Fruit fly (Drosophila melanogaster) whole organism, embryonic: Measurements from ENCODE around the gene mora.

Experiments used
- BEAF-32 ChIP-seq: fragments of 200-800 bp; sonication (Bioruptor generic); optimal IDR thresholded peaks from 3 replicates; lab custom pipeline; 2017; ENCODE audit warnings: missing biosample characterization, missing genetic modification characterization, mild to moderate bottlenecking, moderate library complexity, missing genetic modification reagents
- CG10147 ChIP-seq: fragments of 200-800 bp; sonication (Bioruptor generic); optimal IDR thresholded peaks from 2 replicates; lab custom pipeline; 2019; ENCODE audit warnings: missing biosample characterization, mild to moderate bottlenecking, missing genetic modification characterization, moderate library complexity
- CG10431 ChIP-seq: fragments of 200-800 bp; sonication (Bioruptor generic); optimal IDR thresholded peaks from 3 replicates; lab custom pipeline; 2018; ENCODE audit warnings: missing biosample characterization, mild to moderate bottlenecking, missing genetic modification characterization
- CG11456 ChIP-seq: fragments of 200-800 bp; sonication (Bioruptor generic); IDR thresholded peaks from 3 replicates; pipeline ENCODE4 v1.3.6; 2022; ENCODE audit warnings: missing biosample characterization, missing genetic modification characterization
- CG11695 ChIP-seq: fragments of 200-800 bp; sonication (Bioruptor generic); IDR thresholded peaks from 3 replicates; pipeline ENCODE4 v1.3.6; 2022; ENCODE audit warnings: missing biosample characterization, missing genetic modification characterization
- CG13287 ChIP-seq: fragments of 200-800 bp; sonication (Bioruptor generic); IDR thresholded peaks from 2 replicates; pipeline ENCODE4 v1.3.6; 2022; ENCODE audit warnings: missing biosample characterization, missing genetic modification characterization; ENCODE audit not compliant: partially characterized antibody
- CG13775 ChIP-seq: fragments of 200-800 bp; sonication (Bioruptor generic); optimal IDR thresholded peaks from 3 replicates; lab custom pipeline; 2017; ENCODE audit warnings: missing biosample characterization, mild to moderate bottlenecking, missing genetic modification characterization
- CG14965 ChIP-seq: fragments of 200-800 bp; sonication (Bioruptor generic); optimal IDR thresholded peaks from 2 replicates; lab custom pipeline; 2016; ENCODE audit warnings: missing biosample characterization, missing genetic modification characterization, borderline replicate concordance
- CG1602 ChIP-seq: fragments of 200-800 bp; sonication (Bioruptor generic); optimal IDR thresholded peaks from 3 replicates; lab custom pipeline; 2016; ENCODE audit warnings: missing biosample characterization, missing genetic modification characterization
- CG17612 ChIP-seq: fragments of 200-800 bp; sonication (Bioruptor generic); IDR thresholded peaks from 2 replicates; pipeline ENCODE4 v1.3.6; 2022; ENCODE audit warnings: missing biosample characterization, missing genetic modification characterization
- CG30020 ChIP-seq: fragments of 200-800 bp; optimal IDR thresholded peaks from 2 replicates; lab custom pipeline; 2019; ENCODE audit warnings: missing biosample characterization, mild to moderate bottlenecking, missing genetic modification characterization, moderate library complexity
- CG31224 ChIP-seq: fragments of 200-800 bp; sonication (Bioruptor generic); IDR thresholded peaks from 2 replicates; pipeline ENCODE4 v1.3.6; 2022; ENCODE audit warnings: missing biosample characterization, missing genetic modification characterization
- CG33213 ChIP-seq: fragments of 200-800 bp; sonication (Bioruptor generic); optimal IDR thresholded peaks from 3 replicates; lab custom pipeline; 2016; ENCODE audit warnings: missing biosample characterization, missing genetic modification characterization
- CG33557 ChIP-seq: fragments of 200-800 bp; sonication (Bioruptor generic); optimal IDR thresholded peaks from 2 replicates; lab custom pipeline; 2019; ENCODE audit warnings: missing biosample characterization, mild to moderate bottlenecking, missing genetic modification characterization, moderate library complexity
- CG34376 ChIP-seq: fragments of 200-800 bp; sonication (Bioruptor generic); optimal IDR thresholded peaks from 2 replicates; lab custom pipeline; 2018; ENCODE audit warnings: missing biosample characterization, mild to moderate bottlenecking, missing genetic modification characterization
- CG4730 ChIP-seq: fragments of 200-800 bp; sonication (Bioruptor generic); IDR thresholded peaks from 2 replicates; pipeline ENCODE4 v1.3.6; 2022; ENCODE audit warnings: missing biosample characterization, missing genetic modification characterization
- CG4854 ChIP-seq: fragments of 200-800 bp; sonication (Bioruptor generic); optimal IDR thresholded peaks from 2 replicates; lab custom pipeline; 2016; ENCODE audit warnings: missing biosample characterization, missing genetic modification characterization, inconsistent platforms
- CG5180 ChIP-seq: fragments of 200-800 bp; sonication (Bioruptor generic); optimal IDR thresholded peaks from 3 replicates; lab custom pipeline; 2017; ENCODE audit warnings: missing biosample characterization, missing genetic modification characterization, mild to moderate bottlenecking, moderate library complexity, missing genetic modification reagents
- CG6683 ChIP-seq: fragments of 200-800 bp; sonication (Bioruptor generic); optimal IDR thresholded peaks from 2 replicates; lab custom pipeline; 2017; ENCODE audit warnings: missing biosample characterization, mild to moderate bottlenecking, missing genetic modification characterization, missing genetic modification reagents
- CG7556 ChIP-seq: fragments of 200-800 bp; sonication (Bioruptor generic); optimal IDR thresholded peaks from 2 replicates; lab custom pipeline; 2017; ENCODE audit warnings: missing biosample characterization, mild to moderate bottlenecking, missing genetic modification characterization
- CG9609 ChIP-seq: fragments of 200-800 bp; sonication (Bioruptor generic); optimal IDR thresholded peaks from 3 replicates; lab custom pipeline; 2016; ENCODE audit warnings: missing biosample characterization, missing genetic modification characterization
- Dip3 ChIP-seq: fragments of 200-800 bp; sonication (Bioruptor generic); optimal IDR thresholded peaks from 3 replicates; lab custom pipeline; 2016; ENCODE audit warnings: missing biosample characterization, missing genetic modification characterization
- E2f1 ChIP-seq: fragments of 200-800 bp; sonication (Bioruptor generic); IDR thresholded peaks from 2 replicates; pipeline ENCODE4 v1.3.6; 2022; ENCODE audit warnings: missing biosample characterization, missing genetic modification characterization
- H2.0 ChIP-seq: fragments of 200-800 bp; sonication (Bioruptor generic); IDR thresholded peaks from 2 replicates; pipeline ENCODE4 v1.3.6; 2022; ENCODE audit warnings: missing biosample characterization, missing genetic modification characterization
- Hand ChIP-seq: fragments of 200-800 bp; sonication (Bioruptor generic); optimal IDR thresholded peaks from 2 replicates; lab custom pipeline; 2017; ENCODE audit warnings: mild to moderate bottlenecking, missing biosample characterization, missing genetic modification reagents, missing genetic modification characterization
- Lpt ChIP-seq: fragments of >200 bp; optimal IDR thresholded peaks from 2 replicates; lab custom pipeline; 2018; ENCODE audit warnings: missing biosample characterization, missing genetic modification characterization
- NC2β ChIP-seq: fragments of 200-800 bp; sonication (Bioruptor generic); optimal IDR thresholded peaks from 2 replicates; lab custom pipeline; 2016; ENCODE audit warnings: missing biosample characterization, missing genetic modification characterization
- Nf-YA ChIP-seq: fragments of 200-800 bp; sonication (Bioruptor generic); IDR thresholded peaks from 2 replicates; pipeline ENCODE4 v1.3.6; 2022; ENCODE audit warnings: missing biosample characterization, missing genetic modification characterization
- Side ChIP-seq: fragments of 200-800 bp; sonication (Bioruptor generic); optimal IDR thresholded peaks from 2 replicates; lab custom pipeline; 2016; ENCODE audit warnings: missing biosample characterization, missing genetic modification characterization
- amos ChIP-seq: fragments of 200-800 bp; sonication (Bioruptor generic); IDR thresholded peaks from 2 replicates; pipeline ENCODE4 v1.3.6; 2022; ENCODE audit warnings: missing biosample characterization, missing genetic modification characterization; ENCODE audit not compliant: partially characterized antibody
- danr ChIP-seq: fragments of 200-800 bp; sonication (Bioruptor generic); IDR thresholded peaks from 2 replicates; pipeline ENCODE4 v1.3.6; 2022; ENCODE audit warnings: missing biosample characterization, missing genetic modification characterization
- dimm ChIP-seq: fragments of 200-800 bp; sonication (Bioruptor generic); IDR thresholded peaks from 2 replicates; pipeline ENCODE4 v1.3.6; 2022; ENCODE audit warnings: missing biosample characterization, missing genetic modification characterization
- eve ChIP-seq, 2 experiments: fragments of >200 bp; optimal IDR thresholded peaks; 2 replicates each; lab custom pipeline; 2017; ENCODE audit warnings: missing biosample characterization in 2 of 2, missing genetic modification characterization in 2 of 2
- gce ChIP-seq: fragments of 200-800 bp; sonication (Bioruptor generic); IDR thresholded peaks from 3 replicates; pipeline ENCODE4 v1.3.6; 2022; ENCODE audit warnings: missing biosample characterization, missing genetic modification characterization
- gcm2 ChIP-seq: fragments of 200-800 bp; sonication (Bioruptor generic); optimal IDR thresholded peaks from 2 replicates; lab custom pipeline; 2016; ENCODE audit warnings: missing biosample characterization, missing genetic modification characterization
- gfzf ChIP-seq: fragments of 200-800 bp; sonication (Bioruptor generic); optimal IDR thresholded peaks from 2 replicates; lab custom pipeline; 2016; ENCODE audit warnings: missing biosample characterization, mild to moderate bottlenecking, missing genetic modification characterization, moderate library complexity
- lola ChIP-seq, 3 experiments: fragments of >200 bp in 2 of 3; fragments of 200-800 bp in 1 of 3; sonication (Bioruptor generic) in 1 of 3; optimal IDR thresholded peaks; 2 replicates each; lab custom pipeline; 2017 to 2019; ENCODE audit warnings: missing biosample characterization in 3 of 3, missing genetic modification characterization in 3 of 3, mild to moderate bottlenecking in 1 of 3, moderate library complexity in 1 of 3
- nerfin-1 ChIP-seq: fragments of 200-800 bp; sonication (Bioruptor generic); optimal IDR thresholded peaks from 3 replicates; lab custom pipeline; 2019; ENCODE audit warnings: missing biosample characterization, mild to moderate bottlenecking, missing genetic modification characterization, moderate library complexity
- nmo ChIP-seq: fragments of 200-800 bp; sonication (Bioruptor generic); optimal IDR thresholded peaks from 2 replicates; lab custom pipeline; 2018; ENCODE audit warnings: missing biosample characterization, mild to moderate bottlenecking, missing genetic modification characterization, moderate library complexity
- odd ChIP-seq: fragments of 200-800 bp; sonication (Bioruptor generic); optimal IDR thresholded peaks from 2 replicates; lab custom pipeline; 2017; ENCODE audit warnings: missing biosample characterization, mild to moderate bottlenecking, missing genetic modification characterization
- pros ChIP-seq: fragments of 200-800 bp; sonication (Bioruptor generic); optimal IDR thresholded peaks from 3 replicates; lab custom pipeline; 2019; ENCODE audit warnings: missing biosample characterization, mild to moderate bottlenecking, missing genetic modification characterization, moderate library complexity
- sc ChIP-seq, 3 experiments: fragments of >200 bp in 2 of 3; fragments of 200-800 bp in 1 of 3; sonication (Bioruptor generic) in 1 of 3; optimal IDR thresholded peaks; 2 replicates in 2 of 3; 3 replicates in 1 of 3; lab custom pipeline; 2017; ENCODE audit warnings: mild to moderate bottlenecking in 1 of 3, missing biosample characterization in 1 of 3, missing genetic modification characterization in 1 of 3, missing genetic modification reagents in 1 of 3
- unc-4 ChIP-seq: fragments of 200-800 bp; sonication (Bioruptor generic); IDR thresholded peaks from 2 replicates; pipeline ENCODE4 v1.3.6; 2022; ENCODE audit warnings: missing biosample characterization, missing genetic modification characterization; ENCODE audit not compliant: partially characterized antibody
- wek ChIP-seq: fragments of 200-800 bp; sonication (Bioruptor generic); optimal IDR thresholded peaks from 3 replicates; lab custom pipeline; 2018; ENCODE audit warnings: missing biosample characterization, mild to moderate bottlenecking, missing genetic modification characterization, moderate library complexity
- zen ChIP-seq: fragments of 200-800 bp; sonication (Bioruptor generic); optimal IDR thresholded peaks from 3 replicates; lab custom pipeline; 2018; ENCODE audit warnings: missing biosample characterization, mild to moderate bottlenecking, missing genetic modification characterization, moderate library complexity
- zfh1 ChIP-seq: fragments of 200-800 bp; sonication (Bioruptor generic); IDR thresholded peaks from 3 replicates; pipeline ENCODE4 v1.3.6; 2022; ENCODE audit warnings: missing biosample characterization, missing genetic modification characterization

Gene mora

DNA sequence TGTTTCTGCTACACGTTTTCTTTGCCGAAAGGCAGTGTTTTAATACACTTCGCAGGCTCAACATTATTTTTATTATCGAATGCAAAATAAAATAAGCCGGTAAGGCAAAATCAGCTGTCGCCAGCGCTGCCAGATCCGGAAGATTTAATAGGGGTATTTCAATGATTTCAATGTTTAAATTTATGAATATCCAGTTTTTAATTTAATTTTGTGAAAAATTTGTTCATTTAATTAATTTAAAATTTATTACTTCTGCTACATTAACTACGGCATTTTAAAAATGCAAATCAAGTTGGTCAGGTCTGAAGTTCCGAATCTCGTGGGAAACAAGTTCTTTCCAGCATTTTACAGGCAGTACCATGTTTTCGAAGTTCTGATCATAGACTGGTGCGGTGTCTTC, 37.3 kb upstream of the mora start, which contains the start of gene Slimp (continued):
- TF ChIP-seq zfh1 (GFP tag; lab: Robert Waterston, UW) (no peak), CG9609 (GFP tag; lab: Kevin White, UChicago) (no peak), CG4854 (no peak), nmo (GFP tag; lab: Kevin White, UChicago) (peak; percentile 25), CG1602 (no peak), sc (optimal IDR thresholded peaks at IDR 0.05; lab: Kevin White, UChicago) (no peak), sc (GFP tag; optimal IDR thresholded peaks at IDR 0.05; lab: Kevin White, UChicago) (no peak), CG7556 (no peak), odd (GFP tag; lab: Kevin White, UChicago) (no peak), CG13287 (GFP tag; lab: Robert Waterston, UW) (peak; percentile 39), Nf-YA (GFP tag; lab: Robert Waterston, UW) (no peak), gcm2 (GFP tag; lab: Kevin White, UChicago) (no peak), amos (GFP tag; lab: Robert Waterston, UW) (no peak), CG11695 (GFP tag; lab: Robert Waterston, UW) (0 out of 3 replicates have a peak, but pooled peaks have one; percentile 20), CG10147 (GFP tag; lab: Kevin White, UChicago) (peak; percentile 13), H2.0 (GFP tag; lab: Robert Waterston, UW) (no peak), Hand (GFP tag; lab: Kevin White, UChicago) (no peak), wek (peak; percentile 98), zen (no peak), nerfin-1 (tag; lab: Kevin White, UChicago) (no peak), CG31224 (GFP tag; lab: Robert Waterston, UW) (no peak), CG4730 (GFP tag; lab: Robert Waterston, UW) (no peak), gce (GFP tag; lab: Robert Waterston, UW) (no peak), CG11456 (GFP tag; lab: Robert Waterston, UW) (no peak), eve (GFP tag; optimal IDR thresholded peaks at IDR 0.05; lab: Kevin White, UChicago) (no peak), danr (no peak), CG33557 (no peak), CG6683 (GFP tag; lab: Kevin White, UChicago) (no peak), CG13775 (GFP tag; lab: Kevin White, UChicago) (peak; percentile 27), Side (GFP tag; lab: Kevin White, UChicago) (no peak)

DNA sequence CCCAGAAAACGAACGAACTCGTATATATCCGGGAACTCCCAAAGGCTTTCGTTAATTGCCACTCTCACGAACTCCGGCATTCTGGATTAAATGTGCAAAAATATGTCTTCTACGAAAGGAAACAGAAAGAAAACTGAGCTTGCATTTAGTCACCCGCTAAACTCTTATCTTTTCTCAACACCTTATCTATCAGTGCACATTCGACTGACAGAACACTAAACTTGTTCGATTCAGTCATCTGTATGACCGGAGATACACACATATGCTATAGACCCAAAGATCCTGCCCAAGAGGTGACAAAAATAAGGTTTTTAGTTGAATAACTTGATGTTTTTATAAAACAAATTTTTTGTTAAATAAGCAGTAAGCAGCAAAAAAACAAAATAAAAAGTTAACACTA, 36.1 kb upstream of the mora start, which contains the start of gene p38c:
TSS of gene p38c (minus strand) at position 101 of the 400 bp plus-strand sequence.
- TF ChIP-seq gcm2 (GFP tag; lab: Kevin White, UChicago) (no peak), CG5180 (GFP tag; lab: Kevin White, UChicago) (peak; percentile 71)

DNA sequence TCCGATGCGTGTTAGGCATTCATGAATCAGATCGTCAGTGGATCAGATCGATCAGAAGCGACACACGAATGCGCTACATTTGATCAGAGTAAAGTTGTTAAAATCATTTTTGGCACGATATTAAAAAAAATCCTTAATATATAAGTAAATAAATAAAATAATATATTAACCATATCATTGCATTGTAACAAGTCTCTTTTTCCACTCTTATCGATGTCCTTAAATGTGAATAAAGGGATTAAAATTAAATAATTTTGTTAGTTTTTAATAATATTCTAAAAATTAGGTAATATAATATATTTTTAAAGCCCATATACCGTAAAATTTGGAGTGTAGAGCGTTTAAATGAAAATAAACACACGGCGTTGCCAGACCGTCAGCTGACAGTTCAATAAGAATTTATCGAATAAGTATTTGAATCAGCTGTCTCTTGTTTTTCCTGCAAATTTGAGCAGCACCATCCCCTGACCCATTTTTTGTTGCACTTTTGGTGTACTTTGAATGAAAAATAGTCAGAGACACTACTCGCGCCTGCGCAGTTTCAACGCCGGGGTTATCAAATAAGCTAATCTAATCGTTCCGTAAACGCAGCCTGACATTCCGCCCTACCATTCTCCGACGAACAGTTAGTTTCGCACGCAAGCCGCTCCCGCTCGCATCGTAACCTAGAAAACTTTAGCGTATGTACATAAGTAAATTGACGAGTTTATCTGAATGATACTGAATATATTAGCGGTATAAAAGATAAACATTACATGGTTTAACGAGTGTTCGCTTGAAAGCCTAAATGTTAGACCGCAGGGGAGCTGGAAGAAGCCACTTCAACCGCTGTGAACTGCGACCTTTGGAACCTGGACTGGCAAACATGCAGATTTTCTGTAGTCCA, 34.0 kb upstream of the mora start, which contains the start of the genes p38a and CG6178:
TSS of gene p38a (minus strand) at position 398 of the 886 bp plus-strand sequence.
TSS of gene CG6178 (plus strand) at position 424 of the 886 bp plus-strand sequence.
- peak; percentile 91 for TF ChIP-seq CG17612 (GFP tag; lab: Robert Waterston, UW)
- peak; percentile 14 for TF ChIP-seq CG33213 (GFP tag; lab: Kevin White, UChicago)
- peak; percentile 88 for TF ChIP-seq CG30020
- TF ChIP-seq E2f1 (GFP tag; lab: Robert Waterston, UW), result peak; percentile 97
- peak; percentile 88 for TF ChIP-seq dimm (GFP tag; lab: Robert Waterston, UW)
- peak; percentile 68 for TF ChIP-seq CG34376 (GFP tag; lab: Kevin White, UChicago)
- TF ChIP-seq unc-4 (GFP tag; lab: Robert Waterston, UW), result no peak
- TF ChIP-seq CG14965 (GFP tag; lab: Kevin White, UChicago), result no peak
- peak; percentile 83 for TF ChIP-seq CG10431 (GFP tag; lab: Kevin White, UChicago)
- peak; percentile 15 for TF ChIP-seq BEAF-32 (GFP tag; lab: Kevin White, UChicago)
- TF ChIP-seq NC2β (GFP tag; lab: Kevin White, UChicago), result no peak
- TF ChIP-seq lola (GFP tag; optimal IDR thresholded peaks at IDR 0.05; lab: Kevin White, UChicago), result peak in 1 of 3 experiments; percentile 94
- peak; percentile 76 for TF ChIP-seq Dip3
- no peak for TF ChIP-seq gfzf
- TF ChIP-seq Lpt (GFP tag; lab: Kevin White, UChicago), result no peak
- no peak for TF ChIP-seq pros
